Fruit fly (Drosophila melanogaster) whole organism, adult: Measurements from ENCODE around the gene Cpr72Eb.

Experiments used
- CG14711 ChIP-seq: fragments of 200-800 bp; sonication (Bioruptor generic); optimal IDR thresholded peaks from 2 replicates; lab custom pipeline; 2018; ENCODE audit warnings: missing biosample characterization, mild to moderate bottlenecking, missing genetic modification characterization, moderate library complexity
- CG7045 ChIP-seq: fragments of 200-800 bp; sonication (Bioruptor generic); optimal IDR thresholded peaks from 2 replicates; lab custom pipeline; 2017; ENCODE audit warnings: missing biosample characterization, mild to moderate bottlenecking, missing genetic modification characterization
- CG7101 ChIP-seq: fragments of 200-800 bp; sonication (Bioruptor generic); optimal IDR thresholded peaks from 2 replicates; lab custom pipeline; 2018; ENCODE audit warnings: missing biosample characterization, mild to moderate bottlenecking, missing genetic modification characterization, moderate library complexity
- Clk ChIP-seq: fragments of 200-800 bp; sonication (Bioruptor generic); optimal IDR thresholded peaks from 2 replicates; lab custom pipeline; 2017; ENCODE audit warnings: missing biosample characterization, missing genetic modification characterization
- Crg-1 ChIP-seq: fragments of 200-800 bp; sonication (Bioruptor generic); optimal IDR thresholded peaks from 2 replicates; lab custom pipeline; 2016; ENCODE audit warnings: missing biosample characterization, missing genetic modification characterization
- Hr96 ChIP-seq: fragments of 200-800 bp; sonication (Bioruptor generic); optimal IDR thresholded peaks from 2 replicates; lab custom pipeline; 2016; ENCODE audit warnings: missing biosample characterization, missing genetic modification characterization
- cic ChIP-seq: fragments of 200-800 bp; sonication (Bioruptor generic); optimal IDR thresholded peaks from 2 replicates; lab custom pipeline; 2017; ENCODE audit warnings: missing biosample characterization, mild to moderate bottlenecking, missing genetic modification characterization, moderate library complexity
- cnc ChIP-seq, 2 experiments: fragments of >200 bp; optimal IDR thresholded peaks; 2 replicates each; lab custom pipeline; 2017
- kay ChIP-seq: fragments of 200-800 bp; sonication (Bioruptor generic); peaks from one replicate; lab custom pipeline; 2016; ENCODE audit warnings: missing biosample characterization, missing genetic modification characterization, borderline replicate concordance
- ovo ChIP-seq: fragments of 200-800 bp; sonication (Bioruptor generic); optimal IDR thresholded peaks from 2 replicates; lab custom pipeline; 2016; ENCODE audit warnings: missing biosample characterization, missing genetic modification characterization

DNA sequence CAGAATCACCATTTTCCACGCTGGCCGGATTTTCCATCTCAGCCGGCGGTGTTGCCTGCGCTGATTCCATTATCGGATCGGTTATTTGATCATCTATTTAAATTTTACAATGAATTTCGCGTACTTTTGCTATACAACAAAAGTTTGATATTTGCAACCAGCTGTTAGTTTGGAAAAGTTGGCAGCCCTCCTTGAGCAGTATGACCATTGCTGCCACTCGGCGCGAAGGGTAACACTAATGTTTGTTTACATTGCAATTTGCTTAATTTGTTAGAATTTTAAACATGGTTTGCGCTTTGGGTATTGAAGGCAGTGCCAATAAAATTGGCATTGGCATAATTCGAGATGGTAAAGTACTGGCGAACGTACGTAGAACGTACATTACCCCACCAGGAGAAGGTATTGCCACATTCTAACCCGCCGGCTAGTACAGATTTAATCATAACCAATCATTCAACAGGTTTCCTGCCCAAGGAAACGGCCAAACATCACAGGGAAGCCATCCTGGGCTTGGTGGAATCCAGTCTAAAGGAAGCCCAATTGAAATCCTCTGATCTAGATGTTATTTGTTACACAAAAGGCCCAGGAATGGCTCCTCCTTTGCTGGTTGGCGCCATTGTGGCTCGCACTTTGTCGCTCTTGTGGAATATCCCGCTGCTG is 12.8 kb upstream of the Cpr72Eb start, which contains the start of the genes Golgin104 and Tcs3:
- TF ChIP-seq Clk (GFP tag; lab: Kevin White, UChicago), result no peak
- TF ChIP-seq Crg-1 (GFP tag; lab: Kevin White, UChicago), result no peak
- TF ChIP-seq Hr96 (GFP tag; lab: Kevin White, UChicago), result no peak
- TF ChIP-seq kay (GFP tag; lab: Kevin White, UChicago), result no peak
- no peak for TF ChIP-seq cic (GFP tag; lab: Kevin White, UChicago)
- no peak for TF ChIP-seq cnc (optimal IDR thresholded peaks at IDR 0.05; lab: Kevin White, UChicago)
- no peak for TF ChIP-seq CG7045 (GFP tag; lab: Kevin White, UChicago)
- no peak for TF ChIP-seq CG7101
- no peak for TF ChIP-seq ovo (GFP tag; lab: Kevin White, UChicago)
- no peak for TF ChIP-seq CG14711
